Worm (Caenorhabditis elegans) whole organism, L1 larva: Measurements from ENCODE around the gene srh-136.

Experiments used
- C04F5.9 ChIP-seq: sonication (generic microtip); optimal IDR thresholded peaks from 2 replicates; lab custom pipeline; 2016; ENCODE audit warnings: missing genetic modification characterization, missing compliant biosample characterization
- C34B4.2 ChIP-seq: sonication (generic microtip); optimal IDR thresholded peaks from 2 replicates; lab custom pipeline; 2017; ENCODE audit warnings: mild to moderate bottlenecking, missing genetic modification characterization, missing compliant biosample characterization
- aha-1 ChIP-seq: fragments of 150-350 bp; optimal IDR thresholded peaks from 2 replicates; lab custom pipeline; 2014; ENCODE audit warnings: missing biosample characterization, missing genetic modification characterization
- blmp-1 ChIP-seq: fragments of 150-350 bp; optimal IDR thresholded peaks from 2 replicates; lab custom pipeline; 2014; ENCODE audit warnings: missing biosample characterization, missing genetic modification characterization
- ceh-63 ChIP-seq: fragments of 200-800 bp; sonication (Bioruptor generic); optimal IDR thresholded peaks from 2 replicates; lab custom pipeline; 2018; ENCODE audit warnings: mild to moderate bottlenecking, missing genetic modification characterization, missing compliant biosample characterization
- ceh-82 ChIP-seq, 3 experiments: fragments of 150-350 bp in 1 of 3; sonication (generic microtip) in 2 of 3; optimal IDR thresholded peaks; 2 replicates each; lab custom pipeline; 2014 to 2017; ENCODE audit warnings: missing biosample characterization in 3 of 3, missing genetic modification characterization in 3 of 3
- ceh-88 ChIP-seq: fragments of 200-800 bp; sonication (Bioruptor generic); IDR thresholded peaks from 2 replicates; pipeline ENCODE4 v1.3.6; 2022; ENCODE audit warnings: missing genetic modification characterization, missing compliant biosample characterization
- ces-1 ChIP-seq: fragments of 150-350 bp; optimal IDR thresholded peaks from 2 replicates; lab custom pipeline; 2014; ENCODE audit warnings: missing biosample characterization, missing genetic modification reagents, missing genetic modification characterization
- efl-1 ChIP-seq, 4 experiments: fragments of 150-350 bp; optimal IDR thresholded peaks in 3 of 4; peaks in 1 of 4; 1 replicate in 1 of 4; 2 replicates in 3 of 4; lab custom pipeline; 2014; ENCODE audit warnings: missing biosample characterization in 2 of 4, missing genetic modification characterization in 2 of 4, missing genetic modification reagents in 2 of 4
- efl-3 ChIP-seq: fragments of 200-800 bp; sonication (Bioruptor generic); optimal IDR thresholded peaks from 2 replicates; lab custom pipeline; 2018; ENCODE audit warnings: mild to moderate bottlenecking, missing genetic modification characterization, missing compliant biosample characterization
- egl-27 ChIP-seq, 2 experiments: fragments of 150-350 bp in 1 of 2; sonication (generic microtip); optimal IDR thresholded peaks; 3 replicates each; lab custom pipeline; 2017 to 2018; ENCODE audit warnings: missing biosample characterization in 2 of 2, missing genetic modification characterization in 2 of 2, missing genetic modification reagents in 2 of 2
- elt-3 ChIP-seq, 6 experiments: fragments of 150-350 bp in 1 of 6; sonication (generic microtip); optimal IDR thresholded peaks; 2 replicates each; lab custom pipeline; 2017 to 2018; ENCODE audit warnings: missing biosample characterization in 6 of 6, missing genetic modification characterization in 6 of 6, inconsistent platforms in 1 of 6
- ets-5 ChIP-seq: fragments of 200-800 bp; sonication (Bioruptor generic); IDR thresholded peaks from 2 replicates; pipeline ENCODE4 v1.3.6; 2022; ENCODE audit warnings: missing genetic modification characterization, missing compliant biosample characterization
- fkh-10 ChIP-seq: sonication (generic microtip); optimal IDR thresholded peaks from 2 replicates; lab custom pipeline; 2017; ENCODE audit warnings: missing biosample characterization, missing genetic modification reagents, missing genetic modification characterization
- fkh-4 ChIP-seq: sonication (generic microtip); optimal IDR thresholded peaks from 2 replicates; lab custom pipeline; 2016; ENCODE audit warnings: missing compliant biosample characterization, missing genetic modification characterization, borderline replicate concordance
- fkh-8 ChIP-seq: sonication (generic microtip); optimal IDR thresholded peaks from 2 replicates; lab custom pipeline; 2016; ENCODE audit warnings: mild to moderate bottlenecking, missing genetic modification characterization, missing compliant biosample characterization
- hlh-4 ChIP-seq: sonication (generic microtip); optimal IDR thresholded peaks from 2 replicates; lab custom pipeline; 2016; ENCODE audit warnings: mild to moderate bottlenecking, missing genetic modification characterization, missing compliant biosample characterization
- irx-1 ChIP-seq: sonication (generic microtip); optimal IDR thresholded peaks from 2 replicates; lab custom pipeline; 2016; ENCODE audit warnings: missing genetic modification characterization, missing compliant biosample characterization
- isw-1 ChIP-seq: fragments of 200-800 bp; sonication (Bioruptor generic); IDR thresholded peaks from 2 replicates; pipeline ENCODE4 v1.3.6; 2022; ENCODE audit warnings: missing genetic modification characterization, missing compliant biosample characterization
- jun-1 ChIP-seq: fragments of 150-350 bp; optimal IDR thresholded peaks from 2 replicates; lab custom pipeline; 2014; ENCODE audit warnings: missing biosample characterization, missing genetic modification reagents, missing genetic modification characterization
- lin-14 ChIP-seq: fragments of 200-800 bp; sonication (Bioruptor generic); optimal IDR thresholded peaks from 2 replicates; lab custom pipeline; 2018; ENCODE audit warnings: mild to moderate bottlenecking, missing genetic modification characterization, moderate library complexity, missing compliant biosample characterization
- mab-9 ChIP-seq: fragments of 200-800 bp; sonication (Bioruptor generic); IDR thresholded peaks from 2 replicates; pipeline ENCODE4 v1.3.6; 2022; ENCODE audit warnings: missing genetic modification reagents, missing genetic modification characterization, missing compliant biosample characterization
- nhr-11 ChIP-seq: fragments of 150-350 bp; optimal IDR thresholded peaks from 2 replicates; lab custom pipeline; 2014; ENCODE audit warnings: missing biosample characterization, missing genetic modification characterization
- nhr-12 ChIP-seq: sonication (generic microtip); optimal IDR thresholded peaks from 2 replicates; lab custom pipeline; 2017; ENCODE audit warnings: missing biosample characterization, missing genetic modification characterization
- nhr-19 ChIP-seq: fragments of 200-800 bp; sonication (Bioruptor generic); conservative IDR thresholded peaks from 2 replicates; pipeline ENCODE4 v1.3.6; 2022; ENCODE audit warnings: missing genetic modification characterization, missing compliant biosample characterization
- nhr-237 ChIP-seq: fragments of 150-350 bp; optimal IDR thresholded peaks from 2 replicates; lab custom pipeline; 2014; ENCODE audit warnings: missing biosample characterization, missing genetic modification characterization
- nhr-28 ChIP-seq: fragments of 150-350 bp; optimal IDR thresholded peaks from 2 replicates; lab custom pipeline; 2014; ENCODE audit warnings: missing biosample characterization, missing genetic modification characterization
- nhr-47 ChIP-seq: sonication (generic microtip); optimal IDR thresholded peaks from 2 replicates; lab custom pipeline; 2016; ENCODE audit warnings: mild to moderate bottlenecking, missing genetic modification characterization, moderate library complexity, missing compliant biosample characterization
- nhr-76 ChIP-seq: sonication (generic microtip); optimal IDR thresholded peaks from 2 replicates; lab custom pipeline; 2017; ENCODE audit warnings: missing biosample characterization, missing genetic modification characterization
- nhr-84 ChIP-seq: sonication (generic microtip); optimal IDR thresholded peaks from 2 replicates; lab custom pipeline; 2017; ENCODE audit warnings: missing biosample characterization, missing genetic modification characterization
- nhr-85 ChIP-seq: sonication (generic microtip); peaks from one replicate; lab custom pipeline; 2016; ENCODE audit warnings: missing genetic modification characterization, inconsistent platforms, missing compliant biosample characterization
- pag-3 ChIP-seq: sonication (generic microtip); optimal IDR thresholded peaks from 2 replicates; lab custom pipeline; 2017; ENCODE audit warnings: missing genetic modification characterization, mild to moderate bottlenecking, missing compliant biosample characterization, antibody characterized with exemption, borderline replicate concordance; ENCODE audit not compliant: insufficient read depth
- pqm-1 ChIP-seq: sonication (generic microtip); optimal IDR thresholded peaks from 3 replicates; lab custom pipeline; 2017; ENCODE audit warnings: missing biosample characterization, missing genetic modification characterization
- rnt-1 ChIP-seq: sonication (generic microtip); optimal IDR thresholded peaks from 2 replicates; lab custom pipeline; 2016; ENCODE audit warnings: mild to moderate bottlenecking, missing genetic modification characterization, moderate library complexity, missing compliant biosample characterization
- skn-1 ChIP-seq: fragments of 150-350 bp; optimal IDR thresholded peaks from 2 replicates; lab custom pipeline; 2014; ENCODE audit warnings: missing biosample characterization, missing genetic modification characterization
- sox-4 ChIP-seq: sonication (generic microtip); optimal IDR thresholded peaks from 2 replicates; lab custom pipeline; 2016; ENCODE audit warnings: missing genetic modification characterization, missing compliant biosample characterization
- sptf-1 ChIP-seq: fragments of 150-350 bp; optimal IDR thresholded peaks from 2 replicates; lab custom pipeline; 2014; ENCODE audit warnings: missing biosample characterization, missing genetic modification characterization
- sup-37 ChIP-seq: fragments of 200-800 bp; sonication (Bioruptor generic); optimal IDR thresholded peaks from 2 replicates; lab custom pipeline; 2018; ENCODE audit warnings: mild to moderate bottlenecking, missing genetic modification characterization, missing compliant biosample characterization
- tlp-1 ChIP-seq: fragments of 150-350 bp; optimal IDR thresholded peaks from 2 replicates; lab custom pipeline; 2014; ENCODE audit warnings: missing biosample characterization, missing genetic modification characterization
- unc-130 ChIP-seq: fragments of 150-350 bp; optimal IDR thresholded peaks from 2 replicates; lab custom pipeline; 2017; ENCODE audit warnings: missing biosample characterization, missing genetic modification characterization, inconsistent platforms
- unc-30 ChIP-seq: sonication (generic microtip); optimal IDR thresholded peaks from 2 replicates; lab custom pipeline; 2017; ENCODE audit warnings: missing biosample characterization, missing genetic modification characterization
- unc-62 ChIP-seq: fragments of 150-350 bp; optimal IDR thresholded peaks from 2 replicates; lab custom pipeline; 2014; ENCODE audit warnings: missing biosample characterization, missing genetic modification reagents, missing genetic modification characterization
- unc-86 ChIP-seq: sonication (generic microtip); optimal IDR thresholded peaks from 2 replicates; lab custom pipeline; 2016; ENCODE audit warnings: missing genetic modification characterization, missing compliant biosample characterization
- unc-98 ChIP-seq: fragments of 200-800 bp; sonication (Bioruptor generic); IDR thresholded peaks from 2 replicates; pipeline ENCODE4 v1.3.6; 2022; ENCODE audit warnings: missing genetic modification characterization, missing compliant biosample characterization
- xbp-1 ChIP-seq: sonication (generic microtip); optimal IDR thresholded peaks from 2 replicates; lab custom pipeline; 2016; ENCODE audit warnings: missing genetic modification characterization, missing compliant biosample characterization

Gene srh-136

ce11 chrV:16497504-16497903, at the start of gene srh-136:
srh-136 (minus strand) TSS chrV:16497596.
- TF ChIP-seq fkh-8 = peak; percentile 4
- TF ChIP-seq nhr-12 (tag; lab: Kevin White, UChicago) = no peak
- TF ChIP-seq hlh-4 (tag; lab: Kevin White, UChicago) = peak; percentile 93

DNA sequence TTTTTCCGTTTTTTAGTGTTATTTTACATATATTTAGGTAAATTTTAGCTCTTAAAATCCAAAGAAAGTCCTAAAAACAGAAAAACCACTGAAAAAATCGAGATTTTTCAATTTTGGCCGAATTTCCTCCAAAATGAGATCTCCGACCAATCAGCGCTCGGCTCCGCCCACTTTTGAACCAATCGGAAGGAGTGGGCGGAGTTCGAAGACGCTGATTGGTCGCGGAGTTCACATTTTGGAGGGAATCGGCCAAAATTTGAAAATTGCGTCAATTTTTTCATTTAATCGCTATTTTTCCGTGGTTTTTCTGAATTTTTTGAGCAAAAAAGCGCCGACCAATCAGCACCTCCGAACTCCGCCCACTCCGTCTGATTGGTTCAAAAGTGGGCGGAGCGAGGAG, 43.3 kb upstream of the srh-136 start:
- no peak for TF ChIP-seq fkh-10 (GFP tag; lab: Kevin White, UChicago)
- no peak for TF ChIP-seq nhr-47 (tag; lab: Kevin White, UChicago)
- TF ChIP-seq pqm-1 (tag; lab: Kevin White, UChicago) = no peak
- no peak for TF ChIP-seq egl-27 (tag; optimal IDR thresholded peaks at IDR 0.05; lab: Kevin White, UChicago)
- no peak for TF ChIP-seq ces-1 (GFP tag; lab: Kevin White, UChicago)
- TF ChIP-seq elt-3 (tag; optimal IDR thresholded peaks at IDR 0.05; lab: Kevin White, UChicago) = no peak
- no peak for TF ChIP-seq unc-86
- no peak for TF ChIP-seq xbp-1 (tag; lab: Kevin White, UChicago)
- TF ChIP-seq ceh-88 (GFP tag; lab: Robert Waterston, UW) = no peak
- no peak for TF ChIP-seq blmp-1 (tag; lab: Kevin White, UChicago)
- TF ChIP-seq unc-130 = no peak
- TF ChIP-seq efl-3 (GFP tag; lab: Kevin White, UChicago) = no peak
- no peak for TF ChIP-seq ceh-82 (tag; optimal IDR thresholded peaks at IDR 0.05; lab: Kevin White, UChicago)
- TF ChIP-seq C34B4.2 (tag; lab: Kevin White, UChicago) = no peak

ce11 chrV:16539666-16540065, 42.3 kb upstream of the srh-136 start:
- TF ChIP-seq unc-30 (tag; lab: Kevin White, UChicago) (no peak), irx-1 (tag; lab: Kevin White, UChicago) (no peak), C34B4.2 (tag; lab: Kevin White, UChicago) (no peak), fkh-4 (tag; lab: Kevin White, UChicago) (no peak), nhr-76 (tag; lab: Kevin White, UChicago) (no peak)

- TF ChIP-seq ceh-63 (GFP tag; lab: Kevin White, UChicago) (no peak), mab-9 (GFP tag; lab: Robert Waterston, UW) (0 out of 2 replicates have a peak, but pooled peaks have one; percentile 61), ceh-82 (tag; optimal IDR thresholded peaks at IDR 0.05; lab: Kevin White, UChicago) (peak; percentile 43 to 56 (median 45)), fkh-8 (peak; percentile 38), nhr-47 (tag; lab: Kevin White, UChicago) (peak; percentile 85), ets-5 (GFP tag; lab: Robert Waterston, UW) (no peak), nhr-84 (tag; lab: Kevin White, UChicago) (no peak), C04F5.9 (tag; lab: Kevin White, UChicago) (no peak), tlp-1 (tag; lab: Kevin White, UChicago) (no peak), ceh-88 (GFP tag; lab: Robert Waterston, UW) (no peak), hlh-4 (tag; lab: Kevin White, UChicago) (no peak), jun-1 (tag; lab: Kevin White, UChicago) (no peak), unc-98 (peak; percentile 58), skn-1 (tag; lab: Kevin White, UChicago) (peak; percentile 6), aha-1 (tag; lab: Kevin White, UChicago) (no peak), nhr-76 (tag; lab: Kevin White, UChicago) (no peak), isw-1 (GFP tag; lab: Robert Waterston, UW) (peak; percentile 42; the same call in 1 of the 2 replicates), nhr-28 (tag; lab: Kevin White, UChicago) (no peak), nhr-12 (tag; lab: Kevin White, UChicago) (no peak), sox-4 (tag; lab: Kevin White, UChicago) (no peak), sup-37 (GFP tag; lab: Kevin White, UChicago) (peak; percentile 19), lin-14 (no peak), pag-3 (tag; lab: Kevin White, UChicago) (no peak), nhr-85 (peak; percentile 82), rnt-1 (tag; lab: Kevin White, UChicago) (no peak), unc-86 (peak; percentile 74), efl-1 (optimal IDR thresholded peaks at IDR 0.05; lab: Kevin White, UChicago) (peak; percentile 78 to 85), efl-1 (GFP tag; optimal IDR thresholded peaks at IDR 0.05 in 1 of 2; lab: Kevin White, UChicago) (peak; percentile 85 to 98), nhr-11 (tag; lab: Kevin White, UChicago) (no peak), sptf-1 (tag; lab: Kevin White, UChicago) (no peak), nhr-237 (tag; lab: Kevin White, UChicago) (no peak), unc-62 (no peak), nhr-19 (GFP tag; lab: Robert Waterston, UW) (no peak; the same call in none of the 2 replicates), ces-1 (GFP tag; lab: Kevin White, UChicago) (no peak)
Observed at ce11 chrV:16537908-16538446, 40.6 kb upstream of the srh-136 start, which contains the start of gene Y32B12B.2. Y32B12B.2 (plus strand) TSS chrV:16538396.
